Fruit fly (Drosophila melanogaster): Measurements from ENCODE around the gene Ktl.

dm6 chr3R:20915828-20916227 is 18.7 kb upstream of the Ktl start:
- TF ChIP-seq psq (optimal IDR thresholded peaks at IDR 0.05) (no peak), CG8478 (optimal IDR thresholded peaks at IDR 0.05) (no peak), usp (GFP tag; optimal IDR thresholded peaks at IDR 0.05) (no peak)
